Worm (Caenorhabditis elegans) whole organism, L1 larva: ENCODE data around the gene T14B4.1.

ENCODE experiments used
- F16B12.6 ChIP-seq: fragments of 150-350 bp; optimal IDR thresholded peaks from 2 replicates; lab custom pipeline; 2014; ENCODE audit warnings: missing biosample characterization, missing genetic modification characterization
- alr-1 ChIP-seq: fragments of 200-800 bp; sonication (Bioruptor generic); optimal IDR thresholded peaks from 2 replicates; lab custom pipeline; 2018; ENCODE audit warnings: borderline replicate concordance, mild to moderate bottlenecking, missing genetic modification characterization, missing compliant biosample characterization
- ceh-90 ChIP-seq: sonication (generic microtip); optimal IDR thresholded peaks from 2 replicates; lab custom pipeline; 2016; ENCODE audit warnings: missing genetic modification characterization, missing compliant biosample characterization
- dpl-1 ChIP-seq, 3 experiments: fragments of 150-350 bp in 2 of 3; sonication (generic microtip) in 1 of 3; optimal IDR thresholded peaks; 2 replicates each; lab custom pipeline; 2014 to 2017; ENCODE audit warnings: missing biosample characterization in 3 of 3, missing genetic modification characterization in 3 of 3, missing genetic modification reagents in 3 of 3
- mdl-1 ChIP-seq, 2 experiments: fragments of 150-350 bp; optimal IDR thresholded peaks; 2 replicates each; lab custom pipeline; 2014 to 2017; ENCODE audit warnings: missing biosample characterization in 2 of 2, missing genetic modification characterization in 2 of 2, inconsistent platforms in 1 of 2
- nhr-28 ChIP-seq: fragments of 150-350 bp; optimal IDR thresholded peaks from 2 replicates; lab custom pipeline; 2014; ENCODE audit warnings: missing biosample characterization, missing genetic modification characterization
- nhr-77 ChIP-seq: fragments of 150-350 bp; optimal IDR thresholded peaks from 2 replicates; lab custom pipeline; 2014; ENCODE audit warnings: missing biosample characterization, missing genetic modification characterization
- snu-23 ChIP-seq: sonication (generic microtip); optimal IDR thresholded peaks from 2 replicates; lab custom pipeline; 2016; ENCODE audit warnings: missing genetic modification characterization, missing compliant biosample characterization
- tbx-2 ChIP-seq: sonication (generic microtip); optimal IDR thresholded peaks from 2 replicates; lab custom pipeline; 2016; ENCODE audit warnings: missing genetic modification characterization, missing compliant biosample characterization
- unc-86 ChIP-seq: sonication (generic microtip); optimal IDR thresholded peaks from 2 replicates; lab custom pipeline; 2016; ENCODE audit warnings: missing genetic modification characterization, missing compliant biosample characterization
- xbp-1 ChIP-seq: sonication (generic microtip); optimal IDR thresholded peaks from 2 replicates; lab custom pipeline; 2016; ENCODE audit warnings: missing genetic modification characterization, missing compliant biosample characterization
- zag-1 ChIP-seq: fragments of 150-350 bp; optimal IDR thresholded peaks from 2 replicates; lab custom pipeline; 2014; ENCODE audit warnings: missing biosample characterization, missing genetic modification characterization
- ztf-11 ChIP-seq, 2 experiments: sonication (generic microtip); optimal IDR thresholded peaks; 2 replicates each; lab custom pipeline; 2016 to 2017; ENCODE audit warnings: missing genetic modification characterization in 2 of 2, missing biosample characterization in 1 of 2, missing compliant biosample characterization in 1 of 2

ce11 chrII:6749422-6749821 lies 12.7 kb downstream of the T14B4.1 start, which contains the start of gene F41G3.10:
- TF ChIP-seq snu-23 (GFP tag; lab: Kevin White, UChicago), result no peak
- TF ChIP-seq mdl-1 (tag; optimal IDR thresholded peaks at IDR 0.05; lab: Kevin White, UChicago), result no peak
- no peak for TF ChIP-seq ztf-11 (tag; optimal IDR thresholded peaks at IDR 0.05; lab: Kevin White, UChicago)
- TF ChIP-seq unc-86, result no peak
- TF ChIP-seq tbx-2 (tag; lab: Kevin White, UChicago), result no peak
- no peak for TF ChIP-seq xbp-1 (tag; lab: Kevin White, UChicago)
- no peak for TF ChIP-seq ceh-90 (tag; lab: Kevin White, UChicago)
- TF ChIP-seq nhr-77, result no peak
- no peak for TF ChIP-seq zag-1
- TF ChIP-seq F16B12.6 (tag; lab: Kevin White, UChicago), result no peak
- no peak for TF ChIP-seq dpl-1 (GFP tag; optimal IDR thresholded peaks at IDR 0.05; lab: Kevin White, UChicago)
- no peak for TF ChIP-seq nhr-28 (tag; lab: Kevin White, UChicago)
- TF ChIP-seq alr-1 (tag; lab: Kevin White, UChicago), result no peak
